Fruit fly (Drosophila melanogaster): ENCODE measurements around the gene RpL9.

- TF ChIP-seq Nf-YC (tag; optimal IDR thresholded peaks at IDR 0.05), result no peak
- no peak for TF ChIP-seq h (optimal IDR thresholded peaks at IDR 0.05)
- no peak for TF ChIP-seq ftz-f1 (GFP tag; optimal IDR thresholded peaks at IDR 0.05)
- TF ChIP-seq CG7839 (tag; optimal IDR thresholded peaks at IDR 0.05), result no peak
- no peak for TF ChIP-seq Dip3 (GFP tag; optimal IDR thresholded peaks at IDR 0.05)
- TF ChIP-seq CG31388 (GFP tag; optimal IDR thresholded peaks at IDR 0.05), result no peak
These were observed 36.0 kb downstream of the RpL9 start for dm6 chr2L:10968009-10968383.

Data from whole organism, embryonic.